Fruit fly (Drosophila melanogaster) S2 (cell line): ENCODE measurements around the gene GCC185.

Experiments
- CG8478 ChIP-seq: fragments of >200 bp; optimal IDR thresholded peaks from 2 replicates; lab custom pipeline; 2018
- CTCF ChIP-seq, 2 experiments: fragments of >200 bp; optimal IDR thresholded peaks; 2 replicates each; lab custom pipeline; 2018

DNA sequence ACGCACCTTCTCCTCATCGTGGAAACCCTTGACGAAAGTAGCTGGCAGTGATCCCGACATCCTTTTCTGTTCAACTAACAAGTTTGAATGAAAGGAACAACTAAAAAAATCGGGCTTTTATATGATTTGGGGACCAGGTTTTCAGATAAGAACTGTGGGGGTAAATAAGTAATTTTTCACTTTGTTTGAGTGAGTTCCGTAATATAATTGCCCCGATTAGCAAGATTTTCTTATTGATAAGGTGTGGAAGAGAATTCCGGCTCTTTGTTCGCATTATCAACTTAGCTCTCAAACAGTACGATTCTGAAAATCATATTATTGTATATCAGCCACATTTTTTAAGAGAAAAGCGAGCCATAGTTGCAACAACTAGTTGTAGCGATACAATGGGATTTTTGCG, 28.6 kb upstream of the GCC185 start, which contains the start of gene CG12224:
- no peak for TF ChIP-seq CG8478 (lab: Kevin White, UChicago)
- no peak for TF ChIP-seq CTCF (optimal IDR thresholded peaks at IDR 0.05; lab: Kevin White, UChicago)
